Worm (Caenorhabditis elegans): Measurements from ENCODE around the gene C02B8.12.

C02B8.12 gene

ce11 chrX:8103899-8104298, 19.3 kb downstream of the C02B8.12 start, which contains the start of gene K07E3.2:
TSS of gene K07E3.2 (plus strand) at chrX:8104298.
- TF ChIP-seq nhr-23 (tag; optimal IDR thresholded peaks at IDR 0.05) (no peak), snpc-4 (tag; optimal IDR thresholded peaks at IDR 0.05) (no peak), tbx-2 (tag; optimal IDR thresholded peaks at IDR 0.05) (no peak), nhr-43 (tag; optimal IDR thresholded peaks at IDR 0.05; ENCODE audit: poor library complexity, severe bottlenecking) (peak; percentile 57), aly-2 (tag; optimal IDR thresholded peaks at IDR 0.05) (no peak), jun-1 (tag; optimal IDR thresholded peaks at IDR 0.05) (peak; percentile 13), lin-15B (tag; optimal IDR thresholded peaks at IDR 0.05) (no peak), nhr-25 (tag; optimal IDR thresholded peaks at IDR 0.05) (peak; percentile 24), ceh-28 (tag; optimal IDR thresholded peaks at IDR 0.05) (peak; percentile 51), hmg-11 (tag; optimal IDR thresholded peaks at IDR 0.05) (peak; percentile 49), nfya-1 (tag; optimal IDR thresholded peaks at IDR 0.05; ENCODE audit: insufficient read depth) (peak; percentile 6)

ce11 chrX:8098813-8099360, 24.3 kb downstream of the C02B8.12 start, which contains the start of gene catp-5:
TSS of gene catp-5 (minus strand) at chrX:8098863.
- TF ChIP-seq nhr-67 (tag; optimal IDR thresholded peaks at IDR 0.05) (no peak), pqm-1 (tag; optimal IDR thresholded peaks at IDR 0.05) (peak; percentile 46), elt-2 (tag; optimal IDR thresholded peaks at IDR 0.05) (peak; percentile 85)

- peak; percentile 77 for TF ChIP-seq nhr-11 (tag; optimal IDR thresholded peaks at IDR 0.05)
- TF ChIP-seq fkh-10 (GFP tag; optimal IDR thresholded peaks at IDR 0.05), result peak; percentile 31
- no peak for TF ChIP-seq mdl-1 (tag; optimal IDR thresholded peaks at IDR 0.05)
- no peak for TF ChIP-seq ama-1 (optimal IDR thresholded peaks at IDR 0.05)
- TF ChIP-seq skn-1 (tag; optimal IDR thresholded peaks at IDR 0.05), result no peak
- TF ChIP-seq nfya-1 (tag; optimal IDR thresholded peaks at IDR 0.05; ENCODE audit: insufficient read depth), result peak; percentile 12
- TF ChIP-seq nhr-43 (tag; optimal IDR thresholded peaks at IDR 0.05; ENCODE audit: poor library complexity, severe bottlenecking), result peak; percentile 50
- TF ChIP-seq elt-2 (tag; optimal IDR thresholded peaks at IDR 0.05), result peak; percentile 30
- no peak for TF ChIP-seq ceh-16 (tag; optimal IDR thresholded peaks at IDR 0.05)
Observed at ce11 chrX:8089916-8090315, 33.3 kb downstream of the C02B8.12 start.

DNA sequence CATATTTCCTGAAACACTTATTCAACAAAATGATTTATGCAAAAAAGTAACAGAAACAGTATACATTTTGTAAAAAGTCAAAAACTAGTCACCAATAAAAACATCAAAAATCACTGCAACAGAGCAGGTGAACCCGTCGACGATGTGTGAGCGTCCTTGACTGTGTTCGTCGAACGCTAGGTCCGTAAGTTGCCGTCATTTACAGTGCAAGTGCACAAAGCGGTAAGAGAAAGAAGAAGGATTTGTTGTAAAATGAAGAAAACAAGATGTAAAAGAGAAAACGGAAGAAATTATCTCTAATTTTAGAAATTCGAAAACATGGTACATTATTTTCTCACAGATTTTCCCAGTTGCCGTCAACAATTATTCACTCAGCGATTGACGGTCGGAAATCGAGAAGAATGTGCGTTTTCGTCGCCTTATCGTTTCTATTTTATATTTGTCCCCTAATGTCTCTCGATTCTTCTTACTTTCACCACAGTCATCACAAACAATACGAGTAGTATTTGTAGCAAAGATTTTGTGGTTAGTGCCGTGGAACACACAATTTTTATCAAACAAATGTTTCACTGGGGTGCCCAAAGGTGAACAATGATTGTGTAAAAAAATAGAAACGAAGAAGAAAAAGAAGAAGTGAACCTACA, 33.8 kb downstream of the C02B8.12 start:
- TF ChIP-seq pha-4 (tag; optimal IDR thresholded peaks at IDR 0.05) (peak; percentile 47), pqm-1 (tag; optimal IDR thresholded peaks at IDR 0.05) (peak; percentile 63), nhr-43 (tag; optimal IDR thresholded peaks at IDR 0.05; ENCODE audit: poor library complexity, severe bottlenecking) (peak; percentile 52), ztf-11 (tag; optimal IDR thresholded peaks at IDR 0.05) (no peak), fos-1 (tag; optimal IDR thresholded peaks at IDR 0.05) (no peak), unc-39 (tag; optimal IDR thresholded peaks at IDR 0.05) (no peak), elt-2 (tag; optimal IDR thresholded peaks at IDR 0.05) (peak; percentile 82), lsy-12 (tag; optimal IDR thresholded peaks at IDR 0.05) (no peak), nhr-25 (tag; optimal IDR thresholded peaks at IDR 0.05) (peak; percentile 73), hmg-11 (tag; optimal IDR thresholded peaks at IDR 0.05) (peak; percentile 7), jun-1 (tag; optimal IDR thresholded peaks at IDR 0.05) (peak; percentile 11)

DNA sequence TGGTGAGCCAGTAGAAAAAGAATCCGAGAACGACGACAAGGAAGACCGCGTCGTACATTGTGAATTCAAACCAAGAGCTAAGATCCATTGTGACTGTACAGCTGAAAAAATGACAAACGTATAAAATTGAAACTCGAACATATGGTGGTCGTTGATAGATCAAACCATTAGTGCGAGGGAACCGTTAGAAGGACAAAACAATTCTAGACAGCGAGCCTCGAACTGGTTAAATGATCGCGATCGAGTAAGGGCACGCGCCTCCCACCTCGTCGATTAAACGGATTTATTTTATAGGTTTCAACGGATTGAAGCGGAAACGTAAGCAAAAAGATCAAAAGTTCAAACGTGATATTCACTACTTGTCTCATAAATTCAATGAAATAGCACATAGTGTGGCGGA, 34.7 kb downstream of the C02B8.12 start, which contains the start of gene vem-1:
TSS of gene vem-1 (minus strand) at position 101 of the 400 bp plus-strand sequence.
- no peak for TF ChIP-seq elt-3 (tag; optimal IDR thresholded peaks at IDR 0.05)
- no peak for TF ChIP-seq nhr-28 (tag; optimal IDR thresholded peaks at IDR 0.05)
- no peak for TF ChIP-seq hmg-11 (tag; optimal IDR thresholded peaks at IDR 0.05)
- no peak for TF ChIP-seq nfya-1 (tag; optimal IDR thresholded peaks at IDR 0.05; ENCODE audit: insufficient read depth)
- TF ChIP-seq ceh-16 (tag; optimal IDR thresholded peaks at IDR 0.05), result no peak
- no peak for TF ChIP-seq nhr-12 (tag; optimal IDR thresholded peaks at IDR 0.05)
- TF ChIP-seq eor-1 (tag; optimal IDR thresholded peaks at IDR 0.05), result no peak
- no peak for TF ChIP-seq egl-5 (tag; optimal IDR thresholded peaks at IDR 0.05)
- TF ChIP-seq nhr-11 (tag; optimal IDR thresholded peaks at IDR 0.05), result no peak
- TF ChIP-seq nhr-76 (tag; optimal IDR thresholded peaks at IDR 0.05), result no peak
